Fruit fly (Drosophila melanogaster) whole organism, pupa: ENCODE measurements around the gene Or98b.
A peak's percentile ranks its signal among the peaks of the same experiment; 100 is the strongest.

Experiments used
- CG12605 ChIP-seq: fragments of 200-800 bp; sonication (Bioruptor generic); IDR thresholded peaks from 2 replicates; pipeline ENCODE4 v1.3.6; 2022; ENCODE audit warnings: missing biosample characterization, missing genetic modification characterization
- CG32121 ChIP-seq: fragments of 200-800 bp; sonication (Bioruptor generic); IDR thresholded peaks from 2 replicates; pipeline ENCODE4 v1.3.6; 2022; ENCODE audit warnings: missing biosample characterization, missing genetic modification characterization
- D1 ChIP-seq: fragments of 200-800 bp; sonication (Bioruptor generic); optimal IDR thresholded peaks from 2 replicates; lab custom pipeline; 2018; ENCODE audit warnings: missing biosample characterization, mild to moderate bottlenecking, missing genetic modification characterization, moderate library complexity
- Ets98B ChIP-seq: fragments of 200-800 bp; sonication (Bioruptor generic); IDR thresholded peaks from 2 replicates; pipeline ENCODE4 v1.3.6; 2022; ENCODE audit warnings: missing biosample characterization, missing genetic modification characterization

dm6 chr3R:28307926-28308746, 43.9 kb upstream of the Or98b start:
- TF ChIP-seq CG32121 (0 out of 2 replicates have a peak, but pooled peaks have one; percentile 31), CG12605 (GFP tag; lab: Robert Waterston, UW) (no peak), D1 (tag; lab: Kevin White, UChicago) (no peak), Ets98B (0 out of 2 replicates have a peak, but pooled peaks have one; percentile 28)
